Fruit fly (Drosophila melanogaster) Kc167 (cell line): ENCODE results near the gene mRF1.

Experiments used
- Myc ChIP-seq: fragments of >200 bp; optimal IDR thresholded peaks from 2 replicates; lab custom pipeline; 2017; ENCODE audit warnings: missing external identifiers
- Sin3A ChIP-seq: fragments of >200 bp; optimal IDR thresholded peaks from 2 replicates; lab custom pipeline; 2018; ENCODE audit warnings: missing external identifiers
- h ChIP-seq: fragments of >200 bp; optimal IDR thresholded peaks from 3 replicates; lab custom pipeline; 2018; ENCODE audit warnings: missing external identifiers
- insv ChIP-seq: fragments of >200 bp; optimal IDR thresholded peaks from 3 replicates; lab custom pipeline; 2018; ENCODE audit warnings: missing external identifiers
- psq ChIP-seq: fragments of >200 bp; optimal IDR thresholded peaks from 2 replicates; lab custom pipeline; 2017; ENCODE audit warnings: missing external identifiers
- ttk ChIP-seq: sonication (Bioruptor generic); optimal IDR thresholded peaks from 2 replicates; lab custom pipeline; 2017; ENCODE audit warnings: missing external identifiers

Gene mRF1

dm6 chr2L:13266627-13267026, 46.8 kb downstream of the mRF1 start:
- TF ChIP-seq ttk (lab: Kevin White, UChicago) = no peak
- TF ChIP-seq Sin3A (lab: Kevin White, UChicago) = no peak
- TF ChIP-seq insv (lab: Kevin White, UChicago) = no peak
- TF ChIP-seq psq (lab: Kevin White, UChicago) = no peak
- TF ChIP-seq Myc (lab: Kevin White, UChicago) = no peak
- TF ChIP-seq h (lab: Kevin White, UChicago) = no peak

dm6 chr2L:13268040-13268652, 48.4 kb downstream of the mRF1 start:
- no peak for TF ChIP-seq psq (lab: Kevin White, UChicago)
- no peak for TF ChIP-seq Sin3A (lab: Kevin White, UChicago)
- TF ChIP-seq ttk (lab: Kevin White, UChicago) = no peak
- TF ChIP-seq Myc (lab: Kevin White, UChicago) = no peak
- no peak for TF ChIP-seq h (lab: Kevin White, UChicago)
- no peak for TF ChIP-seq insv (lab: Kevin White, UChicago)
